Worm (Caenorhabditis elegans) whole organism, young adult: ENCODE measurements around the gene K08E7.4.

Experiments used
- bed-2 ChIP-seq: fragments of 200-800 bp; sonication (Bioruptor generic); IDR thresholded peaks from 2 replicates; pipeline ENCODE4 v1.3.6; 2022; ENCODE audit warnings: missing genetic modification reagents, missing genetic modification characterization, missing compliant biosample characterization
- lin-35 ChIP-seq, 3 experiments: fragments of 150-350 bp in 2 of 3; sonication (generic microtip) in 1 of 3; optimal IDR thresholded peaks; 2 replicates each; lab custom pipeline; 2014 to 2018; ENCODE audit warnings: missing biosample characterization in 3 of 3, missing genetic modification characterization in 3 of 3, missing genetic modification reagents in 3 of 3
- lsl-1 ChIP-seq: fragments of 200-800 bp; sonication (Bioruptor generic); optimal IDR thresholded peaks from 2 replicates; lab custom pipeline; 2018; ENCODE audit warnings: mild to moderate bottlenecking, missing genetic modification characterization, moderate library complexity, missing compliant biosample characterization
- sdz-38 ChIP-seq: sonication (generic microtip); optimal IDR thresholded peaks from 2 replicates; lab custom pipeline; 2016; ENCODE audit warnings: missing genotype, missing genetic modification characterization, missing compliant biosample characterization
- snpc-4 ChIP-seq, 5 experiments: fragments of 150-350 bp in 1 of 5; sonication (generic microtip) in 4 of 5; optimal IDR thresholded peaks; 2 replicates each; lab custom pipeline; 2014 to 2018; ENCODE audit warnings: missing genetic modification characterization in 5 of 5, missing biosample characterization in 3 of 5, antibody characterized with exemption in 2 of 5, mild to moderate bottlenecking in 2 of 5, missing compliant biosample characterization in 2 of 5, missing genotype in 2 of 5, moderate library complexity in 2 of 5, missing genetic modification reagents in 1 of 5
- ztf-26 ChIP-seq: sonication (generic microtip); optimal IDR thresholded peaks from 2 replicates; lab custom pipeline; 2017; ENCODE audit warnings: missing genetic modification characterization, missing compliant biosample characterization

- no peak for TF ChIP-seq lsl-1
- TF ChIP-seq ztf-26 (tag; lab: Kevin White, UChicago) = no peak
- no peak for TF ChIP-seq lin-35 (GFP tag; optimal IDR thresholded peaks at IDR 0.05; lab: Kevin White, UChicago)
- no peak for TF ChIP-seq snpc-4 (GFP tag; optimal IDR thresholded peaks at IDR 0.05; lab: Kevin White, UChicago)
- no peak for TF ChIP-seq snpc-4 (tag; optimal IDR thresholded peaks at IDR 0.05; lab: Kevin White, UChicago)
- TF ChIP-seq sdz-38 (tag; lab: Kevin White, UChicago) = no peak
- no peak for TF ChIP-seq bed-2 (GFP tag; lab: Robert Waterston, UW)
Measured at ce11 chrIV:12549014-12549413, 21.9 kb downstream of the K08E7.4 start.
